Worm (Caenorhabditis elegans): ENCODE data around the gene tpi-1.

DNA sequence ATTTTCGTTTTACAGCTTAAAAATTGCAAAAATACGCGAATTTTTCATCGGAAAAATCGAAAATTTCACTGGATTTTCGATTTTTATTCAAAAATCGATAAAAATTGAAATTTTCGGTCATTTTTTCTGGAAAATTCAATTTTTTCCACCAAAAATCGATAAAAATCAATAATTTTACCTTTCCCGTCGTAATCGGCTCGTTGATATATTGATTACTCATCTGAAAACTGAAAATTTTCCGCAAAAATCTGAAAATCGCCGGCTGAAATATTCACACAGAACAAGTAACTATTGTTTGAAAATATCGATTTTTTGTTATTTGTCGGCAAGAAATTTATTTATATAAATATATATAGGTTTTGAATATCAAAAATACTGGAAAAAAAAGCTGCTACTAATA, 2.4 kb downstream of the tpi-1 start, which contains the start of gene cyn-16:
- TF ChIP-seq vab-7 (GFP tag; IDR thresholded peaks at IDR 0.05) (no peak), unc-39 (tag; optimal IDR thresholded peaks at IDR 0.05) (no peak), nhr-11 (tag; optimal IDR thresholded peaks at IDR 0.05) (no peak), egl-27 (tag; optimal IDR thresholded peaks at IDR 0.05) (no peak), pha-4 (GFP tag; IDR thresholded peaks at IDR 0.05) (no peak), pha-4 (tag; optimal IDR thresholded peaks at IDR 0.05) (no peak), snpc-4 (tag; optimal IDR thresholded peaks at IDR 0.05) (no peak), lin-15B (tag; optimal IDR thresholded peaks at IDR 0.05) (no peak)
